Fruit fly (Drosophila melanogaster) whole organism, prepupa: ENCODE measurements around the gene ida.

Source experiments
- CG10631 ChIP-seq: fragments of 200-800 bp; sonication (Bioruptor generic); optimal IDR thresholded peaks from 2 replicates; lab custom pipeline; 2016; ENCODE audit warnings: missing biosample characterization, missing genetic modification characterization
- CG10669 ChIP-seq: fragments of 200-800 bp; sonication (Bioruptor generic); optimal IDR thresholded peaks from 3 replicates; lab custom pipeline; 2018; ENCODE audit warnings: missing biosample characterization, mild to moderate bottlenecking, missing genetic modification characterization, moderate library complexity
- CG11902 ChIP-seq: fragments of 200-800 bp; sonication (Bioruptor generic); optimal IDR thresholded peaks from 3 replicates; lab custom pipeline; 2016; ENCODE audit warnings: missing biosample characterization, missing genetic modification characterization
- CG31627 ChIP-seq: fragments of 200-800 bp; sonication (Bioruptor generic); optimal IDR thresholded peaks from 3 replicates; lab custom pipeline; 2016; ENCODE audit warnings: missing biosample characterization, missing genetic modification characterization
- CG32006 ChIP-seq: fragments of 200-800 bp; sonication (Bioruptor generic); optimal IDR thresholded peaks from 3 replicates; lab custom pipeline; 2017; ENCODE audit warnings: missing biosample characterization, mild to moderate bottlenecking, missing genetic modification characterization
- CG34406 ChIP-seq: fragments of 200-800 bp; sonication (Bioruptor generic); optimal IDR thresholded peaks from 3 replicates; lab custom pipeline; 2016; ENCODE audit warnings: missing biosample characterization, missing genetic modification characterization
- CG3919 ChIP-seq: fragments of 200-800 bp; sonication (Bioruptor generic); optimal IDR thresholded peaks from 3 replicates; lab custom pipeline; 2016; ENCODE audit warnings: missing biosample characterization, missing genetic modification characterization
- CG4318 ChIP-seq: fragments of 200-800 bp; sonication (Bioruptor generic); optimal IDR thresholded peaks from 3 replicates; lab custom pipeline; 2017; ENCODE audit warnings: missing biosample characterization, mild to moderate bottlenecking, missing genetic modification characterization
- CG6163 ChIP-seq: fragments of 200-800 bp; sonication (Bioruptor generic); IDR thresholded peaks from 3 replicates; pipeline ENCODE4 v1.3.6; 2022; ENCODE audit warnings: missing biosample characterization, missing genetic modification characterization
- CG6792 ChIP-seq: fragments of 200-800 bp; sonication (Bioruptor generic); optimal IDR thresholded peaks from 3 replicates; lab custom pipeline; 2016; ENCODE audit warnings: missing biosample characterization, missing genetic modification characterization
- CG8119 ChIP-seq: fragments of 200-800 bp; sonication (Bioruptor generic); IDR thresholded peaks from 3 replicates; pipeline ENCODE4 v1.3.6; 2022; ENCODE audit warnings: missing biosample characterization, missing genetic modification characterization
- CG9139 ChIP-seq: fragments of 200-800 bp; sonication (Bioruptor generic); optimal IDR thresholded peaks from 3 replicates; lab custom pipeline; 2017; ENCODE audit warnings: missing biosample characterization, mild to moderate bottlenecking, missing genetic modification characterization
- Eip75B ChIP-seq: fragments of 200-800 bp; sonication (Bioruptor generic); optimal IDR thresholded peaks from 3 replicates; lab custom pipeline; 2016; ENCODE audit warnings: missing biosample characterization, missing genetic modification characterization
- Eip78C ChIP-seq: fragments of 200-800 bp; sonication (Bioruptor generic); peaks from one replicate; lab custom pipeline; 2016; ENCODE audit warnings: missing biosample characterization, missing genetic modification characterization
- Eip93F ChIP-seq: fragments of 200-800 bp; sonication (Bioruptor generic); optimal IDR thresholded peaks from 2 replicates; lab custom pipeline; 2016; ENCODE audit warnings: missing biosample characterization, mild to moderate bottlenecking, missing genetic modification characterization
- Ets21C ChIP-seq: fragments of 200-800 bp; sonication (Bioruptor generic); optimal IDR thresholded peaks from 3 replicates; lab custom pipeline; 2016; ENCODE audit warnings: missing biosample characterization, missing genetic modification characterization
- Ets96B ChIP-seq: fragments of 200-800 bp; optimal IDR thresholded peaks from 2 replicates; lab custom pipeline; 2019; ENCODE audit warnings: missing biosample characterization, mild to moderate bottlenecking, missing genetic modification characterization, moderate library complexity
- Gug ChIP-seq: fragments of 200-800 bp; sonication (Bioruptor generic); IDR thresholded peaks from 2 replicates; pipeline ENCODE4 v1.3.6; 2022; ENCODE audit warnings: missing biosample characterization, missing genetic modification characterization
- Hr39 ChIP-seq: fragments of 200-800 bp; sonication (Bioruptor generic); optimal IDR thresholded peaks from 2 replicates; lab custom pipeline; 2016; ENCODE audit warnings: missing biosample characterization, missing genetic modification characterization
- Hr4 ChIP-seq: fragments of 200-800 bp; sonication (Bioruptor generic); optimal IDR thresholded peaks from 3 replicates; lab custom pipeline; 2016; ENCODE audit warnings: missing biosample characterization, missing genetic modification characterization
- Met ChIP-seq: fragments of 200-800 bp; sonication (Bioruptor generic); optimal IDR thresholded peaks from 3 replicates; lab custom pipeline; 2016; ENCODE audit warnings: missing biosample characterization, missing genetic modification characterization
- OdsH ChIP-seq: fragments of 200-800 bp; sonication (Bioruptor generic); optimal IDR thresholded peaks from 3 replicates; lab custom pipeline; 2016; ENCODE audit warnings: missing biosample characterization, missing genetic modification characterization
- Smox ChIP-seq: fragments of 200-800 bp; sonication (Bioruptor generic); optimal IDR thresholded peaks from 3 replicates; lab custom pipeline; 2016; ENCODE audit warnings: missing biosample characterization, missing genetic modification characterization
- Sox102F ChIP-seq: fragments of 200-800 bp; sonication (Bioruptor generic); optimal IDR thresholded peaks from 2 replicates; lab custom pipeline; 2016; ENCODE audit warnings: missing biosample characterization, mild to moderate bottlenecking, missing genetic modification characterization
- Sox14 ChIP-seq: fragments of 200-800 bp; sonication (Bioruptor generic); optimal IDR thresholded peaks from 3 replicates; lab custom pipeline; 2016; ENCODE audit warnings: missing biosample characterization, missing genetic modification characterization
- Sox15 ChIP-seq: fragments of 200-800 bp; sonication (Bioruptor generic); optimal IDR thresholded peaks from 3 replicates; lab custom pipeline; 2016; ENCODE audit warnings: missing biosample characterization, missing genetic modification characterization
- achi ChIP-seq: fragments of 200-800 bp; sonication (Bioruptor generic); optimal IDR thresholded peaks from 3 replicates; lab custom pipeline; 2016; ENCODE audit warnings: missing biosample characterization, missing genetic modification characterization
- acj6 ChIP-seq: fragments of 200-800 bp; sonication (Bioruptor generic); optimal IDR thresholded peaks from 3 replicates; lab custom pipeline; 2016; ENCODE audit warnings: missing biosample characterization, missing genetic modification characterization
- cyc ChIP-seq: fragments of 200-800 bp; sonication (Bioruptor generic); optimal IDR thresholded peaks from 3 replicates; lab custom pipeline; 2016; ENCODE audit warnings: missing biosample characterization, missing genetic modification characterization
- dac ChIP-seq: fragments of 200-800 bp; sonication (Bioruptor generic); optimal IDR thresholded peaks from 2 replicates; lab custom pipeline; 2017; ENCODE audit warnings: missing biosample characterization, mild to moderate bottlenecking, missing genetic modification characterization
- dsx ChIP-seq: fragments of 200-800 bp; optimal IDR thresholded peaks from 3 replicates; lab custom pipeline; 2019; ENCODE audit warnings: missing biosample characterization, mild to moderate bottlenecking, missing genetic modification characterization, moderate library complexity; ENCODE audit not compliant: poor library complexity, severe bottlenecking
- esn ChIP-seq: fragments of 200-800 bp; sonication (Bioruptor generic); optimal IDR thresholded peaks from 2 replicates; lab custom pipeline; 2016; ENCODE audit warnings: missing biosample characterization, mild to moderate bottlenecking, missing genetic modification characterization, moderate library complexity
- fd59A ChIP-seq: fragments of 200-800 bp; sonication (Bioruptor generic); optimal IDR thresholded peaks from 2 replicates; lab custom pipeline; 2017; ENCODE audit warnings: missing biosample characterization, mild to moderate bottlenecking, missing genetic modification characterization, missing genetic modification reagents
- lz ChIP-seq: fragments of 200-800 bp; sonication (Bioruptor generic); optimal IDR thresholded peaks from 3 replicates; lab custom pipeline; 2016; ENCODE audit warnings: missing biosample characterization, missing genetic modification characterization
- pdm3 ChIP-seq: fragments of 200-800 bp; sonication (Bioruptor generic); optimal IDR thresholded peaks from 3 replicates; lab custom pipeline; 2016; ENCODE audit warnings: missing biosample characterization, missing genetic modification characterization
- salr ChIP-seq, 2 experiments: fragments of 200-800 bp; sonication (Bioruptor generic); optimal IDR thresholded peaks; 3 replicates each; lab custom pipeline; 2016 to 2018; ENCODE audit warnings: missing biosample characterization in 2 of 2, missing genetic modification characterization in 2 of 2, mild to moderate bottlenecking in 1 of 2
- spab ChIP-seq: fragments of 200-800 bp; sonication (Bioruptor generic); optimal IDR thresholded peaks from 2 replicates; lab custom pipeline; 2017; ENCODE audit warnings: missing biosample characterization, mild to moderate bottlenecking, missing genetic modification characterization, missing genetic modification reagents
- ss ChIP-seq, 2 experiments: fragments of 200-800 bp; sonication (Bioruptor generic); optimal IDR thresholded peaks; 2 replicates in 1 of 2; 3 replicates in 1 of 2; lab custom pipeline; 2017 to 2018; ENCODE audit warnings: mild to moderate bottlenecking in 2 of 2, missing biosample characterization in 2 of 2, missing genetic modification characterization in 2 of 2, moderate library complexity in 1 of 2
- svp ChIP-seq: fragments of 200-800 bp; sonication (Bioruptor generic); peaks from one replicate; lab custom pipeline; 2016; ENCODE audit warnings: missing biosample characterization, missing genetic modification characterization
- topi ChIP-seq: fragments of 200-800 bp; sonication (Bioruptor generic); optimal IDR thresholded peaks from 3 replicates; lab custom pipeline; 2016; ENCODE audit warnings: missing biosample characterization, missing genetic modification characterization
- vri ChIP-seq: fragments of 200-800 bp; sonication (Bioruptor generic); optimal IDR thresholded peaks from 3 replicates; lab custom pipeline; 2016; ENCODE audit warnings: missing biosample characterization, mild to moderate bottlenecking, missing genetic modification characterization

The ida gene

DNA sequence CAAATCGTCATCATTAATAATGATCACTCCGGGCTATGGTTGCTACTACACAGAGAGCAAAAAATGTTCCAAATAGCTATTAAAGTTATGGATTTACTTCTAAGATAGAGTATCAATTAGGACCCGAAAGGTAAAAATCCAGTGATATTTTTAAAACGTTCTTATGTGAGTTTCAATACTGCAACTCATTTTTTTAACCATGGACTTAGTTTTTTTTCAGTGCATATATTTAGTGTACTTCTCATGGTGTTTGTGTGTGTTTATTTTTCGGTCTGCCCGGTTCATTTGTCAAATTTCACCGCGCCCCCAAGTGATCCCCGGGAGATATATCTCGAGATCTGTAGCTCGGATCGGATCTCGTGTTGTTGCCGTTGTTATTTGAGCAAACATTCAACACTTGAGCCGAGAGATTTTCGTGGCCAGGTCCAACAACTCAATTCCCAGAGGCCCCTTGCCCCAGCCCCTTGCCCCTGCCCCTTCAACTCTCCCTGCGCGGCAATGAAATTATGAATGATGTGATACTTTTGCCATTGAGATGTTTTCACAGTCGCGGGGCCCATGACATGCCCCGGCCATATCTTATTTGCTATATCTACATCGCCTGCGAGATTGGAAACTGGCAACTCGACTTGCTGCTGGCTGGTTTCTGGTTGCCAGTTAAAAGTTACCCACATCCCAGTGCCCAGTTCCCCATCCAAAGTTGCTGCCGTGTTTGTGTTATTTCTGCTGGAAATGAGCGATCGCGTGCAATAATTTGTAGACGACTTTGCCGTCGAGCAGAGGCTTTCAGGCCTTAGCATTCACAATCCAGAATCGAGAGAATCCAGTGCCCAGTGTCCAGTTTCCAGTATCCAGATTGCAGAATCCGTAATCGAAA lies 42.4 kb upstream of the ida start (continued):
- no peak for TF ChIP-seq dsx
- peak; percentile 31 for TF ChIP-seq topi (GFP tag; lab: Kevin White, UChicago)
- no peak for TF ChIP-seq Eip75B (GFP tag; lab: Kevin White, UChicago)
- no peak for TF ChIP-seq Eip93F
- TF ChIP-seq Sox102F (GFP tag; lab: Kevin White, UChicago) = no peak
- 0 out of 3 replicates have a peak, but pooled peaks have one; percentile 53 for TF ChIP-seq CG6163
- TF ChIP-seq fd59A (GFP tag; lab: Kevin White, UChicago) = no peak
- TF ChIP-seq esn (GFP tag; lab: Kevin White, UChicago) = no peak
- TF ChIP-seq dac (GFP tag; lab: Kevin White, UChicago) = no peak
- peak; percentile 24 for TF ChIP-seq CG31627
- TF ChIP-seq ss (GFP tag; optimal IDR thresholded peaks at IDR 0.05; lab: Kevin White, UChicago) = peak in 1 of 2 experiments; percentile 60
- TF ChIP-seq lz = no peak
- peak; percentile 41 for TF ChIP-seq Met
- TF ChIP-seq CG4318 (GFP tag; lab: Kevin White, UChicago) = no peak
- no peak for TF ChIP-seq Ets21C
- peak; percentile 16 for TF ChIP-seq CG34406
- TF ChIP-seq, all 60 proteins: peak for 23

DNA sequence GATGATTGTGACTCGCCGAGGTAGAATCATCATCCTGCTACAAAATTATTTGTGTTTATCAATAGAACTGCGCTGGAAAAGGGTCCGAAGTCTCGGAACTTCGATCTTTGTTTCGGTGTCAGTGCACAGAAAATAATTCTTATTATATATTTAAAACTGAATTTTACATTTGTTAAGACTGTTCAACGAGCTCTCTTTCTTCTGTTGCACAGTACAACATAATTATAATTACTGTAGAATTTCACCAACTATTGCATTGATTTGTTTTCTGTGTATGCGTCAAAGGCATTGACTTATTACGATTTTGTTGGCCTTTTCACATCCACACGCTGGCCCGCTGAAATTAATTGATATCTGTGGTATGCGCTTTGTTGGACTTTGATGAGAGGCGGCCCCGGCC lies 41.7 kb upstream of the ida start:
- TF ChIP-seq Met = peak; percentile 33
- TF ChIP-seq CG6792 (GFP tag; lab: Kevin White, UChicago) = no peak
- TF ChIP-seq pdm3 (GFP tag; lab: Kevin White, UChicago) = peak; percentile 12
- TF ChIP-seq CG10669 (GFP tag; lab: Kevin White, UChicago) = no peak
- TF ChIP-seq lz = peak; percentile 1
- TF ChIP-seq CG32006 = no peak
- TF ChIP-seq CG6163 = peak; percentile 55; the same call in 2 of the 3 replicates
- TF ChIP-seq Sox15 = no peak
- peak; percentile 13 for TF ChIP-seq acj6 (GFP tag; lab: Kevin White, UChicago)
- no peak for TF ChIP-seq Hr4 (GFP tag; lab: Kevin White, UChicago)
- TF ChIP-seq Eip75B (GFP tag; lab: Kevin White, UChicago) = peak; percentile 22
- TF ChIP-seq spab = no peak
- peak; percentile 11 for TF ChIP-seq CG3919
- peak; percentile 72 for TF ChIP-seq Eip78C (GFP tag; lab: Kevin White, UChicago)
- TF ChIP-seq topi (GFP tag; lab: Kevin White, UChicago) = peak; percentile 28
- peak; percentile 9 for TF ChIP-seq Hr39 (GFP tag; lab: Kevin White, UChicago)
- TF ChIP-seq Eip93F = no peak
- peak; percentile 8 for TF ChIP-seq Sox14 (GFP tag; lab: Kevin White, UChicago)
- TF ChIP-seq CG11902 (GFP tag; lab: Kevin White, UChicago) = no peak
- TF ChIP-seq Smox (GFP tag; lab: Kevin White, UChicago) = peak; percentile 10
- TF ChIP-seq CG34406 = no peak
- peak; percentile 11 for TF ChIP-seq Sox102F (GFP tag; lab: Kevin White, UChicago)
- TF ChIP-seq OdsH (GFP tag; lab: Kevin White, UChicago) = peak; percentile 11
- peak; percentile 62 for TF ChIP-seq svp (GFP tag; lab: Kevin White, UChicago)
- TF ChIP-seq esn (GFP tag; lab: Kevin White, UChicago) = peak; percentile 35
- TF ChIP-seq CG31627 = no peak
- peak; percentile 34 for TF ChIP-seq CG10631 (GFP tag; lab: Kevin White, UChicago)
- peak; percentile 13 for TF ChIP-seq cyc (GFP tag; lab: Kevin White, UChicago)
- TF ChIP-seq, all 60 proteins: peak for 18

DNA sequence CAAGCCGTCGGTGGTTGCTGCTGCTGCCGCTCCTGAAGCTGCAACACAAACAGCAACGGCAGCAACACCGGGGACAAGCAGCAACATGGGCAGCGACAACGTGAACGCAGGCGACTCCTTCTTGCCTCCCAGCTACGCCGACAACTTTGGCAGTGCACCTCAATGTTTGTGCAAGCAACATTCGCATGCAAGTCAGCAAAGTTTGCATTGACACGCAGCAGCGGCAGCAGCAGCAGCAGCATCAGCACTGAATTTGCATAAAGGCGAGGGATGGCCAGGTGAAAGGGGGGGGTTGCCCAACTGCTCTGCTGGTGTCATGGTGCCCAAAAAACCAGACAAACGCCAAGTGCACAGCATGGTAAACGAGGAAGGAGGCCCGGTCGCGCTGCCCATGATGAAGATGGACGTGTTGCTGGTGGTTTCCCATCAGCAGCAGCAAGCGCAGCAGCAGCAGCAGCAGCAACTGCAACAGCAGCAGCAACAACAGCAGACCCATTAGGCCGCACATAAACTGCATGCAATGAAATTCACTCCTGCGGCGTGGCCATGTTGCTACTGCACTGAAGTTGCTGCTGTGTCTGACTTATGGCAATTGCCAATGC lies 39.8 kb upstream of the ida start:
- TF ChIP-seq Sox15 (no peak), achi (no peak), CG6792 (GFP tag; lab: Kevin White, UChicago) (no peak), svp (GFP tag; lab: Kevin White, UChicago) (peak; percentile 51), CG9139 (GFP tag; lab: Kevin White, UChicago) (no peak), CG8119 (GFP tag; lab: Robert Waterston, UW) (no peak), vri (GFP tag; lab: Kevin White, UChicago) (no peak), Gug (no peak), CG31627 (no peak), dsx (peak; percentile 29), salr (GFP tag; optimal IDR thresholded peaks at IDR 0.05; lab: Kevin White, UChicago) (no peak), Eip78C (GFP tag; lab: Kevin White, UChicago) (peak; percentile 4), CG3919 (peak; percentile 7), Ets96B (no peak), ss (GFP tag; optimal IDR thresholded peaks at IDR 0.05; lab: Kevin White, UChicago) (peak in 1 of 2 experiments; percentile 69)
